Fruit fly (Drosophila melanogaster) whole organism, embryonic: ENCODE results near the gene CG7320.

ENCODE experiments used
- Awh ChIP-seq: fragments of 200-800 bp; sonication (Bioruptor generic); IDR thresholded peaks from 2 replicates; pipeline ENCODE4, ENCODE4 v1.3.6; 2022; ENCODE audit warnings: missing biosample characterization, missing genetic modification characterization
- Blimp-1 ChIP-seq: fragments of 200-800 bp; sonication (Bioruptor generic); optimal IDR thresholded peaks from 3 replicates; lab custom pipeline; 2018; ENCODE audit warnings: missing biosample characterization, missing genetic modification characterization, mild to moderate bottlenecking, moderate library complexity, missing genetic modification reagents
- CG10543 ChIP-seq: fragments of 200-800 bp; sonication (Bioruptor generic); optimal IDR thresholded peaks from 3 replicates; lab custom pipeline; 2017; ENCODE audit warnings: missing biosample characterization, mild to moderate bottlenecking, missing genetic modification characterization, moderate library complexity
- CG11456 ChIP-seq: fragments of 200-800 bp; sonication (Bioruptor generic); IDR thresholded peaks from 3 replicates; pipeline ENCODE4 v1.3.6; 2022; ENCODE audit warnings: missing biosample characterization, missing genetic modification characterization
- CG12391 ChIP-seq: fragments of 200-800 bp; sonication (Bioruptor generic); optimal IDR thresholded peaks from 3 replicates; lab custom pipeline; 2018; ENCODE audit warnings: missing biosample characterization, mild to moderate bottlenecking, missing genetic modification characterization, moderate library complexity
- CG12769 ChIP-seq: fragments of 200-800 bp; sonication (Bioruptor generic); optimal IDR thresholded peaks from 2 replicates; lab custom pipeline; 2019; ENCODE audit warnings: missing biosample characterization, mild to moderate bottlenecking, missing genetic modification characterization, moderate library complexity
- CG13287 ChIP-seq: fragments of 200-800 bp; sonication (Bioruptor generic); IDR thresholded peaks from 2 replicates; pipeline ENCODE4 v1.3.6; 2022; ENCODE audit warnings: missing biosample characterization, missing genetic modification characterization; ENCODE audit not compliant: partially characterized antibody
- CG13894 ChIP-seq: fragments of 200-800 bp; sonication (Bioruptor generic); optimal IDR thresholded peaks from 3 replicates; lab custom pipeline; 2018; ENCODE audit warnings: missing biosample characterization, mild to moderate bottlenecking, missing genetic modification characterization, moderate library complexity
- CG14441 ChIP-seq: fragments of 200-800 bp; sonication (Bioruptor generic); IDR thresholded peaks from 2 replicates; pipeline ENCODE4 v1.3.6; 2022; ENCODE audit warnings: missing biosample characterization, missing genetic modification characterization
- CG15601 ChIP-seq: fragments of 200-800 bp; sonication (Bioruptor generic); optimal IDR thresholded peaks from 3 replicates; lab custom pipeline; 2019; ENCODE audit warnings: missing biosample characterization, mild to moderate bottlenecking, missing genetic modification characterization, moderate library complexity
- CG17385 ChIP-seq: fragments of 200-800 bp; sonication (Bioruptor generic); optimal IDR thresholded peaks from 3 replicates; lab custom pipeline; 2018; ENCODE audit warnings: missing biosample characterization, mild to moderate bottlenecking, missing genetic modification characterization
- CG2199 ChIP-seq: fragments of 200-800 bp; sonication (Bioruptor generic); IDR thresholded peaks from 3 replicates; pipeline ENCODE4 v1.3.6; 2022; ENCODE audit warnings: missing biosample characterization, missing genetic modification characterization
- CG3163 ChIP-seq: fragments of 200-800 bp; sonication (Bioruptor generic); optimal IDR thresholded peaks from 3 replicates; lab custom pipeline; 2016; ENCODE audit warnings: missing biosample characterization, missing genetic modification characterization
- CG34224 ChIP-seq: fragments of 200-800 bp; sonication (Bioruptor generic); IDR thresholded peaks from 3 replicates; pipeline ENCODE4 v1.3.6; 2022; ENCODE audit warnings: missing biosample characterization, missing genetic modification characterization; ENCODE audit not compliant: partially characterized antibody
- CG34422 ChIP-seq: fragments of 200-800 bp; sonication (Bioruptor generic); IDR thresholded peaks from 3 replicates; pipeline ENCODE4 v1.3.6; 2022; ENCODE audit warnings: missing biosample characterization, missing genetic modification characterization
- CG6813 ChIP-seq: fragments of 200-800 bp; sonication (Bioruptor generic); optimal IDR thresholded peaks from 2 replicates; lab custom pipeline; 2017; ENCODE audit warnings: missing biosample characterization, missing genetic modification characterization, mild to moderate bottlenecking, moderate library complexity, missing genetic modification reagents
- CG7963 ChIP-seq: fragments of 200-800 bp; sonication (Bioruptor generic); IDR thresholded peaks from 3 replicates; pipeline ENCODE4 v1.3.6; 2022; ENCODE audit warnings: missing biosample characterization, missing genetic modification characterization; ENCODE audit not compliant: partially characterized antibody
- CG9817 ChIP-seq: fragments of 200-800 bp; sonication (Bioruptor generic); optimal IDR thresholded peaks from 2 replicates; lab custom pipeline; 2018; ENCODE audit warnings: missing biosample characterization, mild to moderate bottlenecking, missing genetic modification characterization, moderate library complexity
- CTCF ChIP-seq: fragments of 200-800 bp; sonication (Bioruptor generic); optimal IDR thresholded peaks from 2 replicates; lab custom pipeline; 2017; ENCODE audit warnings: missing biosample characterization, mild to moderate bottlenecking, missing genetic modification characterization, moderate library complexity
- Deaf1 ChIP-seq: fragments of 200-800 bp; optimal IDR thresholded peaks from 3 replicates; lab custom pipeline; 2019; ENCODE audit warnings: missing biosample characterization, mild to moderate bottlenecking, missing genetic modification characterization, moderate library complexity
- Dll ChIP-seq: fragments of 200-800 bp; sonication (Bioruptor generic); IDR thresholded peaks from 4 replicates; pipeline ENCODE4 v1.3.6; 2022; ENCODE audit warnings: missing biosample characterization, missing genetic modification characterization; ENCODE audit not compliant: partially characterized antibody
- Doc3 ChIP-seq: fragments of 200-800 bp; sonication (Bioruptor generic); IDR thresholded peaks from 3 replicates; pipeline ENCODE4 v1.3.6; 2022; ENCODE audit warnings: missing biosample characterization, missing genetic modification characterization; ENCODE audit not compliant: partially characterized antibody
- Dp ChIP-seq: fragments of 200-800 bp; sonication (Bioruptor generic); optimal IDR thresholded peaks from 2 replicates; lab custom pipeline; 2018; ENCODE audit warnings: missing biosample characterization, mild to moderate bottlenecking, missing genetic modification characterization, moderate library complexity
- E2f1 ChIP-seq: fragments of 200-800 bp; sonication (Bioruptor generic); IDR thresholded peaks from 2 replicates; pipeline ENCODE4 v1.3.6; 2022; ENCODE audit warnings: missing biosample characterization, missing genetic modification characterization
- Jarid2 ChIP-seq: fragments of 200-800 bp; sonication (Bioruptor generic); optimal IDR thresholded peaks from 3 replicates; lab custom pipeline; 2017; ENCODE audit warnings: mild to moderate bottlenecking, missing biosample characterization, missing genetic modification reagents, missing genetic modification characterization
- Med ChIP-seq: fragments of 200-800 bp; sonication (Bioruptor generic); peaks from one replicate; lab custom pipeline; 2016; ENCODE audit warnings: missing biosample characterization, missing genetic modification characterization, mild to moderate bottlenecking, inconsistent platforms, moderate library complexity
- PHDP ChIP-seq: fragments of 200-800 bp; sonication (Bioruptor generic); optimal IDR thresholded peaks from 3 replicates; lab custom pipeline; 2018; ENCODE audit warnings: missing biosample characterization, mild to moderate bottlenecking, missing genetic modification characterization, moderate library complexity
- Poxn ChIP-seq: fragments of 200-800 bp; sonication (Bioruptor generic); IDR thresholded peaks from 2 replicates; pipeline ENCODE4 v1.3.6; 2022; ENCODE audit warnings: missing biosample characterization, missing genetic modification characterization
- Trl ChIP-seq, 3 experiments: fragments of >200 bp in 2 of 3; fragments of 200-800 bp in 1 of 3; sonication (Bioruptor generic) in 1 of 3; optimal IDR thresholded peaks; 2 replicates in 1 of 3; 3 replicates in 2 of 3; lab custom pipeline; 2016 to 2017; ENCODE audit warnings: missing biosample characterization in 1 of 3, missing genetic modification characterization in 1 of 3
- al ChIP-seq: fragments of 200-800 bp; sonication (Bioruptor generic); IDR thresholded peaks from 2 replicates; pipeline ENCODE4 v1.3.6; 2022; ENCODE audit warnings: missing biosample characterization, missing genetic modification characterization
- crol ChIP-seq: fragments of 200-800 bp; sonication (Bioruptor generic); IDR thresholded peaks from 2 replicates; pipeline ENCODE4 v1.3.6; 2022; ENCODE audit warnings: missing biosample characterization, missing genetic modification characterization
- dm ChIP-seq: fragments of 200-800 bp; sonication (Bioruptor generic); optimal IDR thresholded peaks from 3 replicates; lab custom pipeline; 2016; ENCODE audit warnings: missing biosample characterization, missing genetic modification characterization
- dpn ChIP-seq, 2 experiments: fragments of 200-800 bp; sonication (Bioruptor generic); optimal IDR thresholded peaks; 3 replicates each; lab custom pipeline; 2016; ENCODE audit warnings: missing biosample characterization in 2 of 2, missing genetic modification characterization in 2 of 2
- dysf ChIP-seq: fragments of 200-800 bp; sonication (Bioruptor generic); IDR thresholded peaks from 3 replicates; pipeline ENCODE4 v1.3.6; 2022; ENCODE audit warnings: missing biosample characterization, missing genetic modification characterization
- grau ChIP-seq: fragments of 200-800 bp; optimal IDR thresholded peaks from 3 replicates; lab custom pipeline; 2019; ENCODE audit warnings: missing biosample characterization, mild to moderate bottlenecking, missing genetic modification characterization, moderate library complexity
- grn ChIP-seq: fragments of 200-800 bp; sonication (Bioruptor generic); optimal IDR thresholded peaks from 3 replicates; lab custom pipeline; 2017; ENCODE audit warnings: missing biosample characterization, missing genetic modification characterization
- kah ChIP-seq: fragments of 200-800 bp; sonication (Bioruptor generic); optimal IDR thresholded peaks from 2 replicates; lab custom pipeline; 2018; ENCODE audit warnings: missing biosample characterization, mild to moderate bottlenecking, missing genetic modification characterization
- kni ChIP-seq: fragments of 200-800 bp; sonication (Bioruptor generic); optimal IDR thresholded peaks from 3 replicates; lab custom pipeline; 2017; ENCODE audit warnings: mild to moderate bottlenecking, missing biosample characterization, missing genetic modification reagents, missing genetic modification characterization
- lab ChIP-seq: fragments of 200-800 bp; sonication (Bioruptor generic); optimal IDR thresholded peaks from 3 replicates; lab custom pipeline; 2017; ENCODE audit warnings: missing biosample characterization, missing genetic modification characterization, mild to moderate bottlenecking, moderate library complexity, missing genetic modification reagents
- lbe ChIP-seq: fragments of 200-800 bp; sonication (Bioruptor generic); optimal IDR thresholded peaks from 2 replicates; lab custom pipeline; 2016; ENCODE audit warnings: missing biosample characterization, mild to moderate bottlenecking, missing genetic modification characterization
- oc ChIP-seq: fragments of 200-800 bp; sonication (Bioruptor generic); optimal IDR thresholded peaks from 2 replicates; lab custom pipeline; 2018; ENCODE audit warnings: missing biosample characterization, mild to moderate bottlenecking, missing genetic modification characterization, moderate library complexity
- prd ChIP-seq, 3 experiments: fragments of >200 bp in 2 of 3; fragments of 200-800 bp in 1 of 3; sonication (Bioruptor generic) in 1 of 3; optimal IDR thresholded peaks in 2 of 3; IDR thresholded peaks in 1 of 3; 2 replicates in 2 of 3; 3 replicates in 1 of 3; pipeline versions ENCODE4 v1.3.6 to Lab custom; 2017 to 2022; ENCODE audit warnings: missing biosample characterization in 1 of 3, missing genetic modification characterization in 1 of 3
- psq ChIP-seq: fragments of 200-800 bp; sonication (Bioruptor generic); optimal IDR thresholded peaks from 2 replicates; lab custom pipeline; 2017; ENCODE audit warnings: missing biosample characterization, missing genetic modification characterization
- sisA ChIP-seq: fragments of 200-800 bp; sonication (Bioruptor generic); IDR thresholded peaks from 2 replicates; pipeline ENCODE4 v1.3.6; 2022; ENCODE audit warnings: missing biosample characterization, missing genetic modification characterization
- so ChIP-seq: fragments of 200-800 bp; sonication (Bioruptor generic); IDR thresholded peaks from 3 replicates; pipeline ENCODE4 v1.3.6; 2022; ENCODE audit warnings: missing biosample characterization, missing genetic modification characterization
- sug ChIP-seq: fragments of 200-800 bp; optimal IDR thresholded peaks from 2 replicates; lab custom pipeline; 2019; ENCODE audit warnings: missing biosample characterization, mild to moderate bottlenecking, missing genetic modification characterization, moderate library complexity
- unpg ChIP-seq: fragments of 200-800 bp; sonication (Bioruptor generic); optimal IDR thresholded peaks from 3 replicates; lab custom pipeline; 2018; ENCODE audit warnings: missing biosample characterization, mild to moderate bottlenecking, missing genetic modification characterization, moderate library complexity

The CG7320 gene

dm6 chr3L:18234209-18234849, 33.0 kb downstream of the CG7320 start:
- TF ChIP-seq CG11456 (GFP tag; lab: Robert Waterston, UW) (0 out of 3 replicates have a peak, but pooled peaks have one; percentile 12), Dp (GFP tag; lab: Kevin White, UChicago) (peak; percentile 61), sug (tag; lab: Kevin White, UChicago) (peak; percentile 7), al (GFP tag; lab: Robert Waterston, UW) (no peak), PHDP (tag; lab: Kevin White, UChicago) (no peak), Dll (0 out of 4 replicates have a peak, but pooled peaks have one; percentile 46), dysf (GFP tag; lab: Robert Waterston, UW) (peak; percentile 50; the same call in 1 of the 3 replicates), sisA (GFP tag; lab: Robert Waterston, UW) (no peak), CG15601 (tag; lab: Kevin White, UChicago) (peak; percentile 66), lbe (GFP tag; lab: Kevin White, UChicago) (peak; percentile 41), CG7963 (no peak), dpn (GFP tag; optimal IDR thresholded peaks at IDR 0.05; lab: Kevin White, UChicago) (no peak), CG14441 (GFP tag; lab: Robert Waterston, UW) (peak; percentile 33; the same call in 1 of the 2 replicates), Trl (optimal IDR thresholded peaks at IDR 0.05; lab: Kevin White, UChicago) (peak; percentile 84 to 94), Trl (GFP tag; optimal IDR thresholded peaks at IDR 0.05; lab: Kevin White, UChicago) (no peak), CG34422 (peak; percentile 69; the same call in 1 of the 3 replicates), CG9817 (no peak), CG12391 (tag; lab: Kevin White, UChicago) (no peak), Awh (GFP tag; lab: Robert Waterston, UW) (0 out of 2 replicates have a peak, but pooled peaks have one; percentile 42), so (GFP tag; lab: Robert Waterston, UW) (0 out of 3 replicates have a peak, but pooled peaks have one; percentile 37), CG3163 (peak; percentile 99), Poxn (no peak), dm (GFP tag; lab: Kevin White, UChicago) (no peak), CG12769 (tag; lab: Kevin White, UChicago) (peak; percentile 84), CG34224 (peak; percentile 39; the same call in 1 of the 3 replicates), prd (optimal IDR thresholded peaks at IDR 0.05; lab: Kevin White, UChicago) (no peak), prd (GFP tag; IDR thresholded peaks at IDR 0.05; lab: Robert Waterston, UW) (no peak), Med (GFP tag; lab: Kevin White, UChicago) (peak; percentile 80), kni (GFP tag; lab: Kevin White, UChicago) (peak; percentile 82), CG17385 (peak; percentile 33), CTCF (GFP tag; lab: Kevin White, UChicago) (peak; percentile 73), Blimp-1 (GFP tag; lab: Kevin White, UChicago) (peak; percentile 49), unpg (GFP tag; lab: Kevin White, UChicago) (no peak), lab (GFP tag; lab: Kevin White, UChicago) (peak; percentile 57), kah (GFP tag; lab: Kevin White, UChicago) (peak; percentile 70), Jarid2 (GFP tag; lab: Kevin White, UChicago) (peak; percentile 25), CG6813 (GFP tag; lab: Kevin White, UChicago) (peak; percentile 5), crol (GFP tag; lab: Robert Waterston, UW) (0 out of 2 replicates have a peak, but pooled peaks have one; percentile 14), CG13894 (tag; lab: Kevin White, UChicago) (peak; percentile 60), CG10543 (GFP tag; lab: Kevin White, UChicago) (peak; percentile 68), E2f1 (peak; percentile 63; the same call in 1 of the 2 replicates), grau (tag; lab: Kevin White, UChicago) (peak; percentile 89), Deaf1 (peak; percentile 81), CG13287 (peak; percentile 31; the same call in 1 of the 2 replicates), psq (GFP tag; lab: Kevin White, UChicago) (peak; percentile 90), CG2199 (GFP tag; lab: Robert Waterston, UW) (peak; percentile 48; the same call in 1 of the 3 replicates), grn (GFP tag; lab: Kevin White, UChicago) (peak; percentile 90), Doc3 (peak; percentile 20; the same call in 2 of the 3 replicates), oc (tag; lab: Kevin White, UChicago) (peak; percentile 21)
